Fruit fly (Drosophila melanogaster): ENCODE measurements around the gene ATPsynbetaL.

DNA sequence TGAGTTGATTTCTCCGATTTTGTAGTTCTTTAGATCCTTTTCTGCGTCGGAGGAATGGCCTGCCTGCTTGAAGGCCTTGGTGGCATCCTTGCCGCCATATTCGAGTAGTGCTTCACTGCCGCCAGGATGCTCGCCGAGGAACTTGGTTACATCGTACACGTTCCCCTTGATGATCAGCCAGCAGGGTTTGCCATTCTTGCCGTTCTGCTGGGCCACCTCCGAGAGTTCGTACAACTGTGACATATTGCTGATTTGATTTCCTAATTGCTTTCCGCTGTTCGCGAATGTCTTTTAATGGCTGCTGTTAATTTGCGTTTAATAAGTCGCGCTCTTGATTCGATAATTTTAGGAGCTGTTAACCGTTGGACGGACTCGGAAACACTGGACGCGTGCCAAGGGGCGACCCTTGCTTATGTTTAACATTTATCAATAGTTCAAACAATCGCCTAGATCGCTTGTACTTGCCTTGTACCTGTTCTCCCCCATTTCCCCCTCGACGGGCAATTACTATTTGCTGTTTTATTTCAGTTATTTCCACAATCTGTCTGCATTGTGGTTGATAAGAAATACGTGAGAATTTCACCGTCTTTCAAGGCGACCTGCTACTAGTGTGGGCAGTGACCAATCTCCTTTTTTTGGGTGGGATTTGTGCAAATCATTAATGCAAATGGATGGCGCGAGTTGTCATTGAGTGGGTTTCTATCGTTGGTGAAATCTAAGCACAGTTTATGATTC lies 39.4 kb downstream of the ATPsynbetaL start:
- TF ChIP-seq gl (tag; optimal IDR thresholded peaks at IDR 0.05) (no peak), EcR (GFP tag; optimal IDR thresholded peaks at IDR 0.05) (no peak), rn (GFP tag; IDR thresholded peaks at IDR 0.05) (no peak), CG8159 (tag; optimal IDR thresholded peaks at IDR 0.05) (no peak), Pif1B (GFP tag; optimal IDR thresholded peaks at IDR 0.05) (no peak)
